Fruit fly (Drosophila melanogaster) whole organism: ENCODE data around the gene spz5.

Source experiments
- pan ChIP-seq: fragments of >200 bp; optimal IDR thresholded peaks from 2 replicates; lab custom pipeline; 2017
- psq ChIP-seq: fragments of >200 bp; optimal IDR thresholded peaks from 2 replicates; lab custom pipeline; 2017

dm6 chr3L:2892105-2892504 lies at the start of gene spz5:
- TF ChIP-seq pan (lab: Kevin White, UChicago) (no peak), psq (lab: Kevin White, UChicago) (no peak)
